Fruit fly (Drosophila melanogaster) whole organism, embryonic: ENCODE data around the gene CG9044.

ENCODE experiments used
- CG1024 ChIP-seq: fragments of 200-800 bp; sonication (Bioruptor generic); IDR thresholded peaks from 2 replicates; pipeline ENCODE4 v1.3.6; 2022; ENCODE audit warnings: missing biosample characterization, missing genetic modification characterization
- CG10431 ChIP-seq: fragments of 200-800 bp; sonication (Bioruptor generic); optimal IDR thresholded peaks from 3 replicates; lab custom pipeline; 2018; ENCODE audit warnings: missing biosample characterization, mild to moderate bottlenecking, missing genetic modification characterization
- CG11398 ChIP-seq: fragments of 200-800 bp; sonication (Bioruptor generic); optimal IDR thresholded peaks from 2 replicates; lab custom pipeline; 2016; ENCODE audit warnings: missing biosample characterization, missing genetic modification characterization
- CG12104 ChIP-seq: fragments of 200-800 bp; sonication (Bioruptor generic); optimal IDR thresholded peaks from 3 replicates; lab custom pipeline; 2016; ENCODE audit warnings: missing biosample characterization, missing genetic modification characterization
- CG13296 ChIP-seq: fragments of 200-800 bp; sonication (Bioruptor generic); optimal IDR thresholded peaks from 3 replicates; lab custom pipeline; 2018; ENCODE audit warnings: missing biosample characterization, mild to moderate bottlenecking, missing genetic modification characterization
- CG14860 ChIP-seq: fragments of 200-800 bp; sonication (Bioruptor generic); IDR thresholded peaks from 3 replicates; pipeline ENCODE4 v1.3.6; 2022; ENCODE audit warnings: missing biosample characterization, missing genetic modification characterization; ENCODE audit not compliant: partially characterized antibody
- CG15269 ChIP-seq: fragments of 200-800 bp; sonication (Bioruptor generic); optimal IDR thresholded peaks from 2 replicates; lab custom pipeline; 2018; ENCODE audit warnings: missing biosample characterization, mild to moderate bottlenecking, missing genetic modification characterization, moderate library complexity
- CG17186 ChIP-seq: fragments of 200-800 bp; sonication (Bioruptor generic); optimal IDR thresholded peaks from 3 replicates; lab custom pipeline; 2017; ENCODE audit warnings: missing biosample characterization, missing genetic modification reagents, missing genetic modification characterization
- CG17568 ChIP-seq: fragments of 200-800 bp; sonication (Bioruptor generic); optimal IDR thresholded peaks from 2 replicates; lab custom pipeline; 2018; ENCODE audit warnings: missing biosample characterization, mild to moderate bottlenecking, missing genetic modification characterization, moderate library complexity
- CG2120 ChIP-seq: fragments of 200-800 bp; sonication (Bioruptor generic); optimal IDR thresholded peaks from 3 replicates; lab custom pipeline; 2016; ENCODE audit warnings: missing biosample characterization, missing genetic modification characterization
- CG2129 ChIP-seq: fragments of 200-800 bp; sonication (Bioruptor generic); IDR thresholded peaks from 2 replicates; pipeline ENCODE4 v1.3.6; 2022; ENCODE audit warnings: missing biosample characterization, missing genetic modification characterization; ENCODE audit not compliant: partially characterized antibody
- CG2712 ChIP-seq: fragments of 200-800 bp; optimal IDR thresholded peaks from 3 replicates; lab custom pipeline; 2019; ENCODE audit warnings: missing biosample characterization, mild to moderate bottlenecking, missing genetic modification characterization, moderate library complexity
- CG30403 ChIP-seq: fragments of 200-800 bp; sonication (Bioruptor generic); optimal IDR thresholded peaks from 3 replicates; lab custom pipeline; 2016; ENCODE audit warnings: missing biosample characterization, missing genetic modification characterization
- CG32532 ChIP-seq: fragments of 200-800 bp; sonication (Bioruptor generic); IDR thresholded peaks from 2 replicates; pipeline ENCODE4 v1.3.6; 2022; ENCODE audit warnings: missing biosample characterization, missing genetic modification characterization
- CG4707 ChIP-seq: fragments of 200-800 bp; sonication (Bioruptor generic); optimal IDR thresholded peaks from 2 replicates; lab custom pipeline; 2018; ENCODE audit warnings: missing biosample characterization, mild to moderate bottlenecking, missing genetic modification characterization, moderate library complexity
- CG5180 ChIP-seq: fragments of 200-800 bp; sonication (Bioruptor generic); optimal IDR thresholded peaks from 3 replicates; lab custom pipeline; 2017; ENCODE audit warnings: missing biosample characterization, missing genetic modification characterization, mild to moderate bottlenecking, moderate library complexity, missing genetic modification reagents
- CG7271 ChIP-seq: fragments of 200-800 bp; sonication (Bioruptor generic); optimal IDR thresholded peaks from 2 replicates; lab custom pipeline; 2018; ENCODE audit warnings: missing biosample characterization, mild to moderate bottlenecking, missing genetic modification characterization, moderate library complexity
- CG7963 ChIP-seq: fragments of 200-800 bp; sonication (Bioruptor generic); IDR thresholded peaks from 3 replicates; pipeline ENCODE4 v1.3.6; 2022; ENCODE audit warnings: missing biosample characterization, missing genetic modification characterization; ENCODE audit not compliant: partially characterized antibody
- CG9437 ChIP-seq: fragments of 200-800 bp; sonication (Bioruptor generic); optimal IDR thresholded peaks from 2 replicates; lab custom pipeline; 2018; ENCODE audit warnings: missing biosample characterization, mild to moderate bottlenecking, missing genetic modification characterization
- Camta ChIP-seq: fragments of 200-800 bp; sonication (Bioruptor generic); optimal IDR thresholded peaks from 2 replicates; lab custom pipeline; 2016; ENCODE audit warnings: missing biosample characterization, missing genetic modification characterization
- H2.0 ChIP-seq: fragments of 200-800 bp; sonication (Bioruptor generic); IDR thresholded peaks from 2 replicates; pipeline ENCODE4 v1.3.6; 2022; ENCODE audit warnings: missing biosample characterization, missing genetic modification characterization
- Lim3 ChIP-seq: fragments of 200-800 bp; sonication (Bioruptor generic); IDR thresholded peaks from 2 replicates; pipeline ENCODE4 v1.3.6; 2022; ENCODE audit warnings: missing biosample characterization, missing genetic modification characterization
- MESR4 ChIP-seq: fragments of 200-800 bp; sonication (Bioruptor generic); optimal IDR thresholded peaks from 2 replicates; lab custom pipeline; 2018; ENCODE audit warnings: missing biosample characterization, mild to moderate bottlenecking, missing genetic modification characterization, moderate library complexity
- Opbp ChIP-seq: fragments of 200-800 bp; sonication (Bioruptor generic); IDR thresholded peaks from 3 replicates; pipeline ENCODE4 v1.3.6; 2022; ENCODE audit warnings: missing biosample characterization, missing genetic modification characterization; ENCODE audit not compliant: partially characterized antibody
- Rx ChIP-seq: fragments of 200-800 bp; sonication (Bioruptor generic); IDR thresholded peaks from 2 replicates; pipeline ENCODE4 v1.3.6; 2022; ENCODE audit warnings: missing biosample characterization, missing genetic modification characterization
- Six4 ChIP-seq: fragments of 200-800 bp; sonication (Bioruptor generic); optimal IDR thresholded peaks from 2 replicates; lab custom pipeline; 2016; ENCODE audit warnings: missing biosample characterization, missing genetic modification characterization
- Stat92E ChIP-seq, 3 experiments: fragments of >200 bp in 2 of 3; fragments of 200-800 bp in 1 of 3; sonication (Bioruptor generic) in 1 of 3; optimal IDR thresholded peaks; 2 replicates each; lab custom pipeline; 2017 to 2019; ENCODE audit warnings: missing biosample characterization in 3 of 3, missing genetic modification characterization in 3 of 3, mild to moderate bottlenecking in 1 of 3, moderate library complexity in 1 of 3
- bcd ChIP-seq: fragments of 200-800 bp; sonication (Bioruptor generic); optimal IDR thresholded peaks from 2 replicates; lab custom pipeline; 2017; ENCODE audit warnings: missing biosample characterization, mild to moderate bottlenecking, missing genetic modification characterization
- cad ChIP-seq: fragments of >200 bp; optimal IDR thresholded peaks from 2 replicates; lab custom pipeline; 2017; ENCODE audit warnings: missing biosample characterization, missing genetic modification characterization
- chif ChIP-seq, 2 experiments: fragments of 200-800 bp; sonication (Bioruptor generic); optimal IDR thresholded peaks; 3 replicates each; lab custom pipeline; 2016; ENCODE audit warnings: missing biosample characterization in 2 of 2, missing genetic modification characterization in 2 of 2
- chinmo ChIP-seq: fragments of 200-800 bp; sonication (Bioruptor generic); IDR thresholded peaks from 4 replicates; pipeline ENCODE4 v1.3.6; 2022; ENCODE audit warnings: missing biosample characterization, missing genetic modification characterization; ENCODE audit not compliant: partially characterized antibody
- chn ChIP-seq: fragments of 200-800 bp; sonication (Bioruptor generic); optimal IDR thresholded peaks from 2 replicates; lab custom pipeline; 2016; ENCODE audit warnings: missing biosample characterization, missing genetic modification characterization
- danr ChIP-seq: fragments of 200-800 bp; sonication (Bioruptor generic); IDR thresholded peaks from 2 replicates; pipeline ENCODE4 v1.3.6; 2022; ENCODE audit warnings: missing biosample characterization, missing genetic modification characterization
- dmrt11E ChIP-seq: fragments of 200-800 bp; sonication (Bioruptor generic); optimal IDR thresholded peaks from 3 replicates; lab custom pipeline; 2018; ENCODE audit warnings: missing biosample characterization, mild to moderate bottlenecking, missing genetic modification characterization, moderate library complexity
- her ChIP-seq: fragments of 200-800 bp; sonication (Bioruptor generic); optimal IDR thresholded peaks from 2 replicates; lab custom pipeline; 2016; ENCODE audit warnings: missing biosample characterization, missing genetic modification characterization
- hth ChIP-seq: fragments of >200 bp; optimal IDR thresholded peaks from 2 replicates; lab custom pipeline; 2017; ENCODE audit warnings: inconsistent platforms
- maf-S ChIP-seq: fragments of 200-800 bp; sonication (Bioruptor generic); optimal IDR thresholded peaks from 2 replicates; lab custom pipeline; 2016; ENCODE audit warnings: missing biosample characterization, missing genetic modification characterization
- mld ChIP-seq: fragments of 200-800 bp; sonication (Bioruptor generic); IDR thresholded peaks from 3 replicates; pipeline ENCODE4 v1.3.6; 2022; ENCODE audit warnings: missing biosample characterization, missing genetic modification characterization; ENCODE audit not compliant: partially characterized antibody
- oc ChIP-seq: fragments of 200-800 bp; sonication (Bioruptor generic); optimal IDR thresholded peaks from 2 replicates; lab custom pipeline; 2018; ENCODE audit warnings: missing biosample characterization, mild to moderate bottlenecking, missing genetic modification characterization, moderate library complexity
- pho ChIP-seq: fragments of 200-800 bp; sonication (Bioruptor generic); optimal IDR thresholded peaks from 2 replicates; lab custom pipeline; 2016; ENCODE audit warnings: missing biosample characterization, missing genetic modification characterization
- pros ChIP-seq: fragments of 200-800 bp; sonication (Bioruptor generic); optimal IDR thresholded peaks from 3 replicates; lab custom pipeline; 2019; ENCODE audit warnings: missing biosample characterization, mild to moderate bottlenecking, missing genetic modification characterization, moderate library complexity
- psq ChIP-seq: fragments of 200-800 bp; sonication (Bioruptor generic); optimal IDR thresholded peaks from 2 replicates; lab custom pipeline; 2017; ENCODE audit warnings: missing biosample characterization, missing genetic modification characterization
- run ChIP-seq: fragments of 200-800 bp; sonication (Bioruptor generic); optimal IDR thresholded peaks from 3 replicates; lab custom pipeline; 2018; ENCODE audit warnings: missing biosample characterization, mild to moderate bottlenecking, missing genetic modification characterization
- sim ChIP-seq: fragments of 200-800 bp; sonication (Bioruptor generic); IDR thresholded peaks from 2 replicates; pipeline ENCODE4 v1.3.6; 2022; ENCODE audit warnings: missing biosample characterization, missing genetic modification characterization
- sob ChIP-seq: fragments of 200-800 bp; sonication (Bioruptor generic); IDR thresholded peaks from 2 replicates; pipeline ENCODE4 v1.3.6; 2022; ENCODE audit warnings: missing biosample characterization, missing genetic modification characterization
- ssp ChIP-seq: fragments of 200-800 bp; sonication (Bioruptor generic); IDR thresholded peaks from 2 replicates; pipeline ENCODE4 v1.3.6; 2022; ENCODE audit warnings: missing biosample characterization, missing genetic modification characterization
- stc ChIP-seq: fragments of 200-800 bp; sonication (Bioruptor generic); IDR thresholded peaks from 2 replicates; pipeline ENCODE4 v1.3.6; 2022; ENCODE audit warnings: missing biosample characterization, missing genetic modification characterization
- tx ChIP-seq: fragments of 200-800 bp; sonication (Bioruptor generic); optimal IDR thresholded peaks from 2 replicates; lab custom pipeline; 2016; ENCODE audit warnings: missing biosample characterization, missing genetic modification characterization
- zfh2 ChIP-seq: fragments of 200-800 bp; sonication (Bioruptor generic); optimal IDR thresholded peaks from 2 replicates; lab custom pipeline; 2016; ENCODE audit warnings: missing biosample characterization, missing genetic modification characterization

Gene CG9044

dm6 chr2L:5979957-5980861 lies 31.0 kb downstream of the CG9044 start (continued):
- TF ChIP-seq Camta (GFP tag; lab: Kevin White, UChicago) (no peak), danr (GFP tag; lab: Robert Waterston, UW) (no peak), run (tag; lab: Kevin White, UChicago) (no peak), Lim3 (GFP tag; lab: Robert Waterston, UW) (no peak), CG14860 (GFP tag; lab: Robert Waterston, UW) (no peak), cad (GFP tag; lab: Kevin White, UChicago) (peak; percentile 68), CG10431 (GFP tag; lab: Kevin White, UChicago) (peak; percentile 35), her (GFP tag; lab: Kevin White, UChicago) (peak; percentile 65), CG1024 (GFP tag; lab: Robert Waterston, UW) (no peak), hth (no peak), CG2129 (no peak), CG30403 (GFP tag; lab: Kevin White, UChicago) (no peak), oc (peak; percentile 16), CG12104 (GFP tag; lab: Kevin White, UChicago) (no peak), Six4 (GFP tag; lab: Kevin White, UChicago) (no peak), stc (GFP tag; lab: Robert Waterston, UW) (no peak), Opbp (GFP tag; lab: Robert Waterston, UW) (no peak), sim (GFP tag; lab: Robert Waterston, UW) (no peak), bcd (no peak), Stat92E (GFP tag; optimal IDR thresholded peaks at IDR 0.05; lab: Kevin White, UChicago) (peak in 1 of 3 experiments; percentile 79), pros (GFP tag; lab: Kevin White, UChicago) (peak; percentile 91), dmrt11E (no peak), CG4707 (GFP tag; lab: Kevin White, UChicago) (peak; percentile 11), sob (GFP tag; lab: Robert Waterston, UW) (no peak), chinmo (GFP tag; lab: Robert Waterston, UW) (no peak), CG15269 (tag; lab: Kevin White, UChicago) (peak; percentile 4), CG11398 (GFP tag; lab: Kevin White, UChicago) (peak; percentile 53), CG7963 (GFP tag; lab: Robert Waterston, UW) (no peak), mld (GFP tag; lab: Robert Waterston, UW) (no peak), tx (no peak), psq (GFP tag; lab: Kevin White, UChicago) (no peak), ssp (GFP tag; lab: Robert Waterston, UW) (no peak), chif (GFP tag; optimal IDR thresholded peaks at IDR 0.05; lab: Kevin White, UChicago) (no peak), CG32532 (GFP tag; lab: Robert Waterston, UW) (no peak), CG9437 (GFP tag; lab: Kevin White, UChicago) (no peak), MESR4 (GFP tag; lab: Kevin White, UChicago) (no peak), pho (GFP tag; lab: Kevin White, UChicago) (no peak), CG2712 (tag; lab: Kevin White, UChicago) (peak; percentile 34), Rx (GFP tag; lab: Robert Waterston, UW) (no peak), CG13296 (GFP tag; lab: Kevin White, UChicago) (peak; percentile 53), H2.0 (no peak), CG17186 (GFP tag; lab: Kevin White, UChicago) (no peak), CG17568 (no peak), chn (GFP tag; lab: Kevin White, UChicago) (no peak), CG5180 (GFP tag; lab: Kevin White, UChicago) (peak; percentile 13), zfh2 (no peak), CG2120 (GFP tag; lab: Kevin White, UChicago) (peak; percentile 17), CG7271 (no peak), maf-S (no peak)
